Worm (Caenorhabditis elegans): ENCODE data around the gene Y69A2AR.12.

- TF ChIP-seq unc-39 (tag; optimal IDR thresholded peaks at IDR 0.05) = no peak
- no peak for TF ChIP-seq dmd-9 (GFP tag; IDR thresholded peaks at IDR 0.05)
- TF ChIP-seq lin-15B (tag; optimal IDR thresholded peaks at IDR 0.05) = no peak
- TF ChIP-seq ceh-28 (tag; optimal IDR thresholded peaks at IDR 0.05) = no peak
These were observed 13.1 kb downstream of the Y69A2AR.12 start, which contains the start of gene nhr-242 for ce11 chrIV:2581483-2581882.

Data from whole organism, L4 larva.